Fruit fly (Drosophila melanogaster): ENCODE results near the gene rut.

rut gene

dm6 chrX:14750448-14750847 is 75.4 kb downstream of the rut start (continued):
- TF ChIP-seq CG15336 (GFP tag; IDR thresholded peaks at IDR 0.05) = no peak
- TF ChIP-seq fkh (GFP tag; optimal IDR thresholded peaks at IDR 0.05) = no peak
- peak; percentile 38 for TF ChIP-seq CG10669 (GFP tag; optimal IDR thresholded peaks at IDR 0.05)
- peak; percentile 12 for TF ChIP-seq fd59A (GFP tag; optimal IDR thresholded peaks at IDR 0.05)
- TF ChIP-seq Ets96B (tag; optimal IDR thresholded peaks at IDR 0.05) = peak; percentile 39
- no peak for TF ChIP-seq CG7368 (GFP tag; optimal IDR thresholded peaks at IDR 0.05)
- TF ChIP-seq topi (GFP tag; optimal IDR thresholded peaks at IDR 0.05) = peak; percentile 78
- peak; percentile 34 for TF ChIP-seq achi (GFP tag; optimal IDR thresholded peaks at IDR 0.05)
- no peak for TF ChIP-seq CG16779 (tag; optimal IDR thresholded peaks at IDR 0.05)
- no peak for TF ChIP-seq Hr4 (GFP tag; optimal IDR thresholded peaks at IDR 0.05)
- no peak for TF ChIP-seq Blimp-1 (GFP tag; optimal IDR thresholded peaks at IDR 0.05)
- TF ChIP-seq dac (GFP tag; optimal IDR thresholded peaks at IDR 0.05) = no peak
- TF ChIP-seq CG6854 (GFP tag; optimal IDR thresholded peaks at IDR 0.05) = no peak
- peak; percentile 45 for TF ChIP-seq vri (GFP tag; optimal IDR thresholded peaks at IDR 0.05)
- peak; percentile 84 for TF ChIP-seq esn (GFP tag; optimal IDR thresholded peaks at IDR 0.05)
- TF ChIP-seq CG8632 (GFP tag; optimal IDR thresholded peaks at IDR 0.05) = peak; percentile 25
- peak; percentile 80 for TF ChIP-seq Sox102F (GFP tag; optimal IDR thresholded peaks at IDR 0.05)
- no peak for TF ChIP-seq CG8119 (GFP tag; IDR thresholded peaks at IDR 0.05)
- TF ChIP-seq CG6792 (GFP tag; optimal IDR thresholded peaks at IDR 0.05) = peak; percentile 43
- peak; percentile 78 for TF ChIP-seq CG31627 (GFP tag; optimal IDR thresholded peaks at IDR 0.05)
- peak; percentile 14 for TF ChIP-seq OdsH (GFP tag; optimal IDR thresholded peaks at IDR 0.05)
- no peak for TF ChIP-seq Gug (GFP tag; IDR thresholded peaks at IDR 0.05)
- no peak for TF ChIP-seq CG32006 (GFP tag; optimal IDR thresholded peaks at IDR 0.05)
- peak; percentile 35 for TF ChIP-seq Eip75B (GFP tag; optimal IDR thresholded peaks at IDR 0.05)
- no peak for TF ChIP-seq eg (GFP tag; IDR thresholded peaks at IDR 0.05)
- TF ChIP-seq Lpt (GFP tag; optimal IDR thresholded peaks at IDR 0.05) = no peak
- peak; percentile 73 for TF ChIP-seq cyc (GFP tag; optimal IDR thresholded peaks at IDR 0.05)
- TF ChIP-seq CG6808 (GFP tag; optimal IDR thresholded peaks at IDR 0.05) = peak; percentile 36
- peak; percentile 32 for TF ChIP-seq CG3032 (tag; optimal IDR thresholded peaks at IDR 0.05)
- peak; percentile 16 for TF ChIP-seq CG1621 (tag; optimal IDR thresholded peaks at IDR 0.05)
- peak; percentile 21 for TF ChIP-seq CG11762 (GFP tag; optimal IDR thresholded peaks at IDR 0.05; ENCODE audit: insufficient read depth)
- peak; percentile 34 for TF ChIP-seq CG10631 (GFP tag; optimal IDR thresholded peaks at IDR 0.05)
- peak; percentile 26 for TF ChIP-seq dsx (GFP tag; optimal IDR thresholded peaks at IDR 0.05; ENCODE audit: poor library complexity, severe bottlenecking)
- no peak for TF ChIP-seq salr (GFP tag; optimal IDR thresholded peaks at IDR 0.05)
- TF ChIP-seq Hr39 (GFP tag; optimal IDR thresholded peaks at IDR 0.05) = peak; percentile 77
- TF ChIP-seq CG9139 (GFP tag; optimal IDR thresholded peaks at IDR 0.05) = no peak
- TF ChIP-seq spab (GFP tag; optimal IDR thresholded peaks at IDR 0.05) = peak; percentile 21
- TF ChIP-seq Eip78C (GFP tag) = peak; percentile 83
- TF ChIP-seq CG4318 (GFP tag; optimal IDR thresholded peaks at IDR 0.05) = no peak
- peak; percentile 55 for TF ChIP-seq acj6 (GFP tag; optimal IDR thresholded peaks at IDR 0.05)
- peak; percentile 24 for TF ChIP-seq Eip93F (GFP tag; optimal IDR thresholded peaks at IDR 0.05)

DNA sequence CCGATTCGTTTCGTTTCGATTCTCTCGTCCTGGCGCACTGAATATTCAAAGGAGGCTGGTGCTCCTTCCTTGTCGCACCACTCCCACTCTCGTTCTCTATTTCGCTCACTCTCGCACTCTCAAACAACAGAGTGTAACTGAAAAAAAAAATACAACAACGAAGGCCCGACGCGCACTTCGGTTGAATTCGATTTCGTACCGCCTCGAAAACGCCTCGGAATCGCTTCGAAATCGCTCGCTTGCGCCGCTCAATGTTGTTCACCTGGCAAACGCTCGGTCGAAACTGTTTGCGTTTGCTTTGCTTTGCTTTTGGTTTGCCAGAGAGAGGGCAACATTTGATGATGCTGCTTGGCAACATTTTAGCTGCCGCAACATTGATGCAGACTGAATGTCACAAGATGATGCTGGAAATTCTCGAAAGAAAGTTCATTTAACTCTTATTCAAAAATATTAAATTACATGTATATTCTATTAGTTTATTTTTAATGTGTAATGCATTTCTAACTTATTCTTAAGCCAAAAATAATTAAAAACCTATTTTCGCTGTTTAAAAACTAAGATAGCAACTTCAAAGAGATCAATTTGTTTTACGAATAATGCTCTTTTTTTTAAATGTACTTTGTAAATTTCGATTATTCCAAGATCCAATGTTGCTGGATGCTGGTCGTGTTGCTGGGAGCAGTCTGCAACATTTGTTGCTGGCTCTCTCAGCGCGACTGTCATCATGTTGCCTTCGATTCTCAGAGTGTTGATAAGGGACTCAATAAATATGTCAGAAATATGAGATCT is 76.6 kb downstream of the rut start, which contains the start of gene NetB:
NetB (minus strand) TSS at position 291 of the 789 bp plus-strand sequence.
- TF ChIP-seq fd85E (GFP tag; optimal IDR thresholded peaks at IDR 0.05) (no peak), CG8119 (GFP tag; IDR thresholded peaks at IDR 0.05) (0 out of 3 replicates have a peak, but pooled peaks have one; percentile 13), ss (GFP tag; optimal IDR thresholded peaks at IDR 0.05) (peak in 1 of 2 experiments; percentile 1), fkh (GFP tag; optimal IDR thresholded peaks at IDR 0.05) (peak; percentile 17), CG11294 (GFP tag; IDR thresholded peaks at IDR 0.05) (no peak; the same call in 1 of the 2 replicates), lz (GFP tag; optimal IDR thresholded peaks at IDR 0.05) (no peak), salr (GFP tag; optimal IDR thresholded peaks at IDR 0.05) (peak in 1 of 2 experiments; percentile 10), Eip78C (GFP tag) (peak; percentile 49), Lpt (GFP tag; optimal IDR thresholded peaks at IDR 0.05) (no peak), CG8319 (GFP tag; optimal IDR thresholded peaks at IDR 0.05) (no peak), CG15336 (GFP tag; IDR thresholded peaks at IDR 0.05) (0 out of 2 replicates have a peak, but pooled peaks have one; percentile 14), esn (GFP tag; optimal IDR thresholded peaks at IDR 0.05) (no peak), Hr39 (GFP tag; optimal IDR thresholded peaks at IDR 0.05) (no peak), CG6163 (GFP tag; IDR thresholded peaks at IDR 0.05) (peak; percentile 9; the same call in 1 of the 3 replicates), pdm3 (GFP tag; optimal IDR thresholded peaks at IDR 0.05) (peak; percentile 9), CG32006 (GFP tag; optimal IDR thresholded peaks at IDR 0.05) (peak; percentile 7), Ets21C (GFP tag; optimal IDR thresholded peaks at IDR 0.05) (no peak), svp (GFP tag) (peak; percentile 40)

All from whole organism, prepupa.